Fruit fly (Drosophila melanogaster): ENCODE measurements around the gene Rpn2.

Rpn2 gene

dm6 chr3R:29206198-29207011 is 53.1 kb downstream of the Rpn2 start:
- no peak for TF ChIP-seq noc (tag; optimal IDR thresholded peaks at IDR 0.05)

Data from whole organism, larva.